Worm (Caenorhabditis elegans): ENCODE data around the gene F28A12.10.

ce11 chrV:8609776-8610529 is 27.6 kb downstream of the F28A12.10 start:
- no peak for TF ChIP-seq nhr-11 (tag; optimal IDR thresholded peaks at IDR 0.05)
- no peak for TF ChIP-seq ceh-24 (tag; optimal IDR thresholded peaks at IDR 0.05)
- no peak for TF ChIP-seq sdc-2 (tag; optimal IDR thresholded peaks at IDR 0.05)
- no peak for TF ChIP-seq pha-4 (tag; optimal IDR thresholded peaks at IDR 0.05)
- TF ChIP-seq F13H6.1 (tag; optimal IDR thresholded peaks at IDR 0.05): no peak
- TF ChIP-seq elt-2 (tag; optimal IDR thresholded peaks at IDR 0.05): no peak
- TF ChIP-seq sox-2 (GFP tag; IDR thresholded peaks at IDR 0.05): no peak
- no peak for TF ChIP-seq fkh-6 (tag; optimal IDR thresholded peaks at IDR 0.05)
- TF ChIP-seq hlh-13 (GFP tag; optimal IDR thresholded peaks at IDR 0.05): no peak
- no peak for TF ChIP-seq lin-11 (tag; optimal IDR thresholded peaks at IDR 0.05)
- TF ChIP-seq ama-1 (optimal IDR thresholded peaks at IDR 0.05): no peak
- no peak for TF ChIP-seq fkh-10 (GFP tag; optimal IDR thresholded peaks at IDR 0.05)
- TF ChIP-seq ceh-19 (GFP tag; optimal IDR thresholded peaks at IDR 0.05): no peak
- TF ChIP-seq hlh-30 (tag; optimal IDR thresholded peaks at IDR 0.05; ENCODE audit: insufficient read depth): no peak
